Worm (Caenorhabditis elegans): ENCODE measurements around the gene ceh-31.

DNA sequence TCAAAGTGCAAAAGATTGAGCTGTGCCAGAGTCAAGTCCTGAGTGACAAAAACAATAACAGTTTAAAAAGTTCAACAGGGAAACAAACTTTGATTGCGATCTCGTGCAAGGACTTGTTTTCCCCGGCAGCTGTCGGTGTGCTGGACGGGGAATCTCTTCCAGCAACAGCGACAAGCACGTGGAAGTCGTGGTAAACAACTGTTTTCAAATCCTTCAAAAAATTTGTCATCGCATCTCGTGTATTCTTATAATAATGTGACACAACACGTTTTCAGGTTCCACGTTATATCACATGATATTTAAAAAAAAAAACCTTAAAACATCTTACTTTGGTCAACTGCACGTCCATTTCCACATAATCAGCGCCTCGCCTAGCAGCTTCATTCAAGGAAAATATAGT lies 38.4 kb upstream of the ceh-31 start:
- TF ChIP-seq sma-3 (GFP tag; optimal IDR thresholded peaks at IDR 0.05): no peak
- no peak for TF ChIP-seq ceh-16 (tag; optimal IDR thresholded peaks at IDR 0.05)
- TF ChIP-seq nhr-10 (tag; optimal IDR thresholded peaks at IDR 0.05): no peak
- TF ChIP-seq ztf-11 (tag; optimal IDR thresholded peaks at IDR 0.05): no peak
- TF ChIP-seq nhr-23 (tag; optimal IDR thresholded peaks at IDR 0.05): no peak
- no peak for TF ChIP-seq egl-27 (tag; optimal IDR thresholded peaks at IDR 0.05)

Data from whole organism, L2 larva.